Fruit fly (Drosophila melanogaster) whole organism, embryonic: ENCODE data around the gene yellow-g2.

Experiments used
- Abd-B ChIP-seq: fragments of 200-800 bp; sonication (Bioruptor generic); optimal IDR thresholded peaks from 2 replicates; lab custom pipeline; 2018; ENCODE audit warnings: missing biosample characterization, mild to moderate bottlenecking, missing genetic modification characterization, moderate library complexity
- CG15696 ChIP-seq: fragments of 200-800 bp; sonication (Bioruptor generic); optimal IDR thresholded peaks from 2 replicates; lab custom pipeline; 2019; ENCODE audit warnings: missing biosample characterization, mild to moderate bottlenecking, missing genetic modification characterization, moderate library complexity
- CTCF ChIP-seq: fragments of 200-800 bp; sonication (Bioruptor generic); optimal IDR thresholded peaks from 2 replicates; lab custom pipeline; 2017; ENCODE audit warnings: missing biosample characterization, mild to moderate bottlenecking, missing genetic modification characterization, moderate library complexity
- Dfd ChIP-seq, 2 experiments: fragments of >200 bp; optimal IDR thresholded peaks; 2 replicates each; lab custom pipeline; 2017; ENCODE audit warnings: missing biosample characterization in 2 of 2, missing genetic modification characterization in 2 of 2
- Gug ChIP-seq: fragments of 200-800 bp; sonication (Bioruptor generic); IDR thresholded peaks from 4 replicates; pipeline ENCODE4 v1.3.6; 2022; ENCODE audit warnings: missing biosample characterization, missing genetic modification characterization
- HHEX ChIP-seq: fragments of 200-800 bp; sonication (Bioruptor generic); optimal IDR thresholded peaks from 3 replicates; lab custom pipeline; 2017; ENCODE audit warnings: missing biosample characterization, mild to moderate bottlenecking, missing genetic modification characterization, missing genetic modification reagents
- Oli ChIP-seq: fragments of 200-800 bp; sonication (Bioruptor generic); optimal IDR thresholded peaks from 2 replicates; lab custom pipeline; 2018; ENCODE audit warnings: missing biosample characterization, mild to moderate bottlenecking, missing genetic modification characterization, moderate library complexity
- Poxn ChIP-seq: fragments of 200-800 bp; sonication (Bioruptor generic); IDR thresholded peaks from 2 replicates; pipeline ENCODE4 v1.3.6; 2022; ENCODE audit warnings: missing biosample characterization, missing genetic modification characterization
- ab ChIP-seq: fragments of 200-800 bp; sonication (Bioruptor generic); optimal IDR thresholded peaks from 2 replicates; lab custom pipeline; 2016; ENCODE audit warnings: missing biosample characterization, missing genetic modification characterization
- gsb-n ChIP-seq: fragments of 200-800 bp; sonication (Bioruptor generic); optimal IDR thresholded peaks from 3 replicates; lab custom pipeline; 2018; ENCODE audit warnings: missing biosample characterization, mild to moderate bottlenecking, missing genetic modification characterization
- ranshi ChIP-seq: fragments of 200-800 bp; sonication (Bioruptor generic); IDR thresholded peaks from 2 replicates; pipeline ENCODE4 v1.3.6; 2022; ENCODE audit warnings: missing biosample characterization, missing genetic modification characterization
- usp ChIP-seq: fragments of >200 bp; optimal IDR thresholded peaks from 2 replicates; lab custom pipeline; 2017; ENCODE audit warnings: missing biosample characterization, missing genetic modification characterization
- wdn ChIP-seq: fragments of 200-800 bp; sonication (Bioruptor generic); IDR thresholded peaks from 2 replicates; pipeline ENCODE4 v1.3.6; 2022; ENCODE audit warnings: missing biosample characterization, missing genetic modification characterization

dm6 chr3L:2282506-2282905 lies 6.2 kb downstream of the yellow-g2 start, which contains the start of gene MsR2:
- TF ChIP-seq Poxn (GFP tag; lab: Robert Waterston, UW) (no peak), gsb-n (tag; lab: Kevin White, UChicago) (no peak), CTCF (GFP tag; lab: Kevin White, UChicago) (no peak), ranshi (GFP tag; lab: Robert Waterston, UW) (no peak), Dfd (GFP tag; optimal IDR thresholded peaks at IDR 0.05; lab: Kevin White, UChicago) (no peak), CG15696 (no peak), Gug (GFP tag; lab: Robert Waterston, UW) (no peak), ab (GFP tag; lab: Kevin White, UChicago) (no peak), HHEX (GFP tag; lab: Kevin White, UChicago) (no peak), wdn (no peak), usp (no peak), Abd-B (no peak), Oli (tag; lab: Kevin White, UChicago) (no peak)
